Worm (Caenorhabditis elegans): ENCODE data around the gene mttu-1.
A peak's percentile ranks its signal among the peaks of the same experiment; 100 is the strongest.
"Not testable (repeated sequence)": the region's sequence is repeated elsewhere in the genome, so short reads cannot be mapped to it uniquely, and the experiment has no call there.

Gene mttu-1

DNA sequence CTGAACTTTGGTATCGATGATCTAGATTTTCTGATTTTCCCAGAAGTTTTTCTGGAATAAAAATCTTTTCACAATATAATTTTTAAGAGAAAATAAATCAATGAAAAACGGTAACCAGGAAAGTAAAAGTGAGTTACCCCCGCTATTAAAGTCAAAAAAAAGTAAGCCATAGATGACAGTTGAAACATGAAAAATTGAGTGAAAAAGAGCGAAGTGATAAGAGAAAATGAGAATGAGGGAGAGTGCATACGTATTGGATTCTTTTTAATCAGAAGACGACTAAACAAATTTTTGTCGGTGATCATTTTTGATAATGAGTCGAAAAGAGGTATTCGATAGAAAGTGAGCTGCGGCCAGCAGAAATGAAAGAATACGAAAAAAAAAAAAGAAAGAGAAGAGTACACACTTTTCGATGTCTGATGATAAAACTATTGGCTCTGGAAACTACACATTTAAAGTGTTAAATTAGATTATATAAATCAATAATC is 37.2 kb downstream of the mttu-1 start, which contains the start of gene gtl-1:
TSS of gene gtl-1 (minus strand) at position 51 of the 488 bp plus-strand sequence.
- TF ChIP-seq ttx-3 (tag; optimal IDR thresholded peaks at IDR 0.05) (no peak), ztf-16 (tag; optimal IDR thresholded peaks at IDR 0.05) (no peak), eyg-1 (tag; optimal IDR thresholded peaks at IDR 0.05) (no peak), ceh-48 (tag; optimal IDR thresholded peaks at IDR 0.05) (no peak), syd-9 (tag; optimal IDR thresholded peaks at IDR 0.05) (no peak)

DNA sequence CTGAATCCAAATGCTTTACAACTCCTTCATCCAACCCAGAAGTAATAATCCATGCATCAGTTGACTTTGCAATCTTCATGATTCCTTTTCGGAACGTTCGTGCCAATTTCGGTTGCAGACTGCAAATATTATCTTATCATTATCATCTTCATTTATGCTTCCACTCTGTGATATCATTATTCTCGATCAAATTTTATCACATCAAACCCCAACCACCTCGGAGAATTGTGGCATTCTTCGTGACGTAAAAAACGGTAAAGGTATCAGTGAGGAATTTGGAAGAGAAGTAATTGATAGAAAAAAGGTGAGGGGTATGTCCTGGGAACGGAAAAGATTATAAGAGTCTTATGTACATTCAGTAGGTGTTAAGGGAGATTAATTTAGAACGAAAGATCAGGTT is 39.2 kb downstream of the mttu-1 start:
- peak; percentile 18 for TF ChIP-seq elt-2 (tag; optimal IDR thresholded peaks at IDR 0.05)
- no peak for TF ChIP-seq pha-4 (tag; optimal IDR thresholded peaks at IDR 0.05)
- no peak for TF ChIP-seq ref-2 (tag; optimal IDR thresholded peaks at IDR 0.05)
- no peak for TF ChIP-seq unc-42 (tag; optimal IDR thresholded peaks at IDR 0.05)

DNA sequence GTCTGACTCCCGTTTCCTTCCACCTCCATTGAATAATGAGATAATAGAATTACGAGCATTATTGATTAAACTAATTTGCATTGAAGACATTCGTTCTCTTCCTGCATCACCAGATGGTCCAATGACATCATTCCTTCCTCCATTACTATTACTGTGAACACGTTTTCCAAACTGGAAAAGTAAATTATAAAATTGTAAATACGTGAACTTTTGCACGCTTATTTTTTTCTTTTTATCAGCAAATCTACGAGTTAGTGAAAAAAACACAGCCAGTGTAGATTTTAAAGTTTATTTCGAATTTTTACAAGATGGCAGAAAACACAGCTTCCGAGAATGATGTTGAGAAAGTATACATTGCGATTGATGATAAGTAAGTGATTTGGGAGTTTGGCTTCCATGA is 43.0 kb downstream of the mttu-1 start, which contains the start of gene C05C12.1:
TSS of gene C05C12.1 (plus strand) at position 301 of the 400 bp plus-strand sequence.
- TF ChIP-seq fkh-10 (GFP tag; optimal IDR thresholded peaks at IDR 0.05); lin-11 (tag; optimal IDR thresholded peaks at IDR 0.05); unc-86 (tag; optimal IDR thresholded peaks at IDR 0.05): not testable (repeated sequence)

DNA sequence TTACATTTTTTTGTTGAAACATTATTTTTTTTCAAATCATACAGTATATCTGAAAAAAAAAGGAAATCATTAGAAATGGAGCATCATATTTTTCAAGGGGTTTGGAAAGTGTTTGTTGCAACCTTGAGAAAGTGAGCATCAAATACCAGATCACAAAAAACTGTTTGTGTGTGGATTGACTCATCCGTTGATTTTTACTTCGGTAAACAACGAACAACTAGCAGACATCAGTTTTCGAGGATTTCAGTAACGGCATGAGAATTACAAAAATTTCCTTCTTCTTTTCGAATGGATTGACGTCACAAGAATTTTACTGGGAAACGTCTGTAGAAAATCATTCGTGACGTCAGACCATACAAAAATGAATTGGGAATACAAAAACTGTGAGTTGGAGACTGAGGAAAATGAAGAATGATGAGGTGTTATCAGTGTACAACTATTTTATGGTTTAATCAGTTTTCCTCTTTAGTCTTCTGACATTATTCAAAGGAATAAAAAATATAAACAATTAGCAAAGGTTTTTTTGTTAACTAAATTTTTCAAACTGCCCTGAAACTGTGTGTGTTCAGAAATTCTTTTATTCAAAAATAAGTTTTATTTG is 48.6 kb downstream of the mttu-1 start, which contains the start of gene C05C12.4:
TSS of gene C05C12.4 (minus strand) at position 51 of the 601 bp plus-strand sequence.
- TF ChIP-seq odd-2 (tag; optimal IDR thresholded peaks at IDR 0.05) (no peak), lim-6 (tag; optimal IDR thresholded peaks at IDR 0.05) (no peak), elt-4 (tag; optimal IDR thresholded peaks at IDR 0.05) (no peak), pqm-1 (tag; optimal IDR thresholded peaks at IDR 0.05) (no peak), tbx-7 (tag; optimal IDR thresholded peaks at IDR 0.05) (no peak), fax-1 (tag; optimal IDR thresholded peaks at IDR 0.05) (no peak), ama-1 (optimal IDR thresholded peaks at IDR 0.05) (no peak), madf-2 (tag; optimal IDR thresholded peaks at IDR 0.05) (no peak), eyg-1 (tag; optimal IDR thresholded peaks at IDR 0.05) (no peak), nhr-11 (tag; optimal IDR thresholded peaks at IDR 0.05) (no peak), ceh-2 (tag; optimal IDR thresholded peaks at IDR 0.05) (no peak), ceh-34 (tag; optimal IDR thresholded peaks at IDR 0.05) (no peak), nhr-232 (tag; optimal IDR thresholded peaks at IDR 0.05) (no peak), npax-4 (tag; optimal IDR thresholded peaks at IDR 0.05) (no peak), dve-1 (tag; optimal IDR thresholded peaks at IDR 0.05) (no peak)

DNA sequence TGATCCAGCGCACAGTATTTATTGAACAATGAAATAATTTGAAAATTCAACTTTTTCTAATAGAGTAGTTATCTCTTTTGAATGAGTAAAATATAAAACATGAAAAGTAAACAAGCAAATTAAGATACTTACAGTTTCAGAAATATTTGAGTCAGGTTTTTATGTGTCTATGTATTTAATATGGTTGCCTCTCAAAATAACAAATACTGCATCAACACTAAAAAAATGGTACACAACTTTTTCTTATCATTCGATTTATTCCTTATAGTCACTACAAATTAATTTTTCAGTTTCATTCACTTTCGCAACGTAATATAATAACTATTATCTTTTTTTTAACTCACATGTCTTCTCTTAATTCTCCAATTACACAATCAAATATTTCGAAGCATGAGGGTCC is 49.3 kb downstream of the mttu-1 start:
- TF ChIP-seq nhr-232 (tag; optimal IDR thresholded peaks at IDR 0.05) (no peak), C08G9.2 (tag; optimal IDR thresholded peaks at IDR 0.05) (no peak), gmeb-2 (tag; optimal IDR thresholded peaks at IDR 0.05) (no peak), pat-9 (tag; optimal IDR thresholded peaks at IDR 0.05) (no peak), ceh-22 (tag; optimal IDR thresholded peaks at IDR 0.05) (no peak), hlh-13 (GFP tag; optimal IDR thresholded peaks at IDR 0.05) (no peak), ceh-24 (tag; optimal IDR thresholded peaks at IDR 0.05) (no peak), hlh-6 (tag; optimal IDR thresholded peaks at IDR 0.05) (no peak), syd-9 (tag; optimal IDR thresholded peaks at IDR 0.05) (no peak), ahr-1 (tag; optimal IDR thresholded peaks at IDR 0.05) (no peak), unc-3 (GFP tag; conservative IDR thresholded peaks at IDR 0.05) (no peak), unc-3 (tag; optimal IDR thresholded peaks at IDR 0.05) (no peak)

All from whole organism, late embryonic.